Worm (Caenorhabditis elegans) whole organism, mixed stage, embryonic: ENCODE results near the gene lgc-39.

Experiments used
- M03D4.4 ChIP-seq: sonication (generic microtip); optimal IDR thresholded peaks from 2 replicates; lab custom pipeline; 2017; ENCODE audit warnings: mild to moderate bottlenecking, missing genetic modification characterization, missing compliant biosample characterization
- bed-3 ChIP-seq: fragments of 200-800 bp; sonication (Bioruptor generic); optimal IDR thresholded peaks from 3 replicates; lab custom pipeline; 2018; ENCODE audit warnings: mild to moderate bottlenecking, missing genetic modification characterization, moderate library complexity, missing compliant biosample characterization
- blmp-1 ChIP-seq: fragments of 150-350 bp; optimal IDR thresholded peaks from 2 replicates; lab custom pipeline; 2014; ENCODE audit warnings: missing biosample characterization, missing genetic modification characterization
- ceh-43 ChIP-seq: fragments of 200-800 bp; sonication (Bioruptor generic); optimal IDR thresholded peaks from 2 replicates; lab custom pipeline; 2018; ENCODE audit warnings: mild to moderate bottlenecking, missing genetic modification characterization, moderate library complexity, missing compliant biosample characterization
- ces-1 ChIP-seq: fragments of 150-350 bp; optimal IDR thresholded peaks from 2 replicates; lab custom pipeline; 2014; ENCODE audit warnings: missing biosample characterization, missing genetic modification reagents, missing genetic modification characterization
- drap-1 ChIP-seq: fragments of 200-800 bp; sonication (Bioruptor generic); optimal IDR thresholded peaks from 3 replicates; lab custom pipeline; 2018; ENCODE audit warnings: mild to moderate bottlenecking, missing genetic modification characterization, missing compliant biosample characterization
- flh-1 ChIP-seq: fragments of 200-800 bp; sonication (Bioruptor generic); optimal IDR thresholded peaks from 2 replicates; lab custom pipeline; 2018; ENCODE audit warnings: mild to moderate bottlenecking, missing genetic modification characterization, moderate library complexity, missing compliant biosample characterization
- ham-2 ChIP-seq: fragments of 200-800 bp; sonication (Bioruptor generic); optimal IDR thresholded peaks from 2 replicates; lab custom pipeline; 2018; ENCODE audit warnings: mild to moderate bottlenecking, missing genetic modification characterization, missing compliant biosample characterization
- hlh-1 ChIP-seq: fragments of 150-350 bp; optimal IDR thresholded peaks from 2 replicates; lab custom pipeline; 2014; ENCODE audit warnings: missing biosample characterization, missing genetic modification reagents, missing genetic modification characterization
- lin-13 ChIP-seq: fragments of 150-350 bp; optimal IDR thresholded peaks from 2 replicates; lab custom pipeline; 2014; ENCODE audit warnings: missing biosample characterization, missing genetic modification characterization
- lin-32 ChIP-seq: fragments of 200-800 bp; sonication (Bioruptor generic); optimal IDR thresholded peaks from 2 replicates; lab custom pipeline; 2018; ENCODE audit warnings: mild to moderate bottlenecking, missing genetic modification characterization, missing compliant biosample characterization
- lsy-2 ChIP-seq: fragments of 150-350 bp; optimal IDR thresholded peaks from 2 replicates; lab custom pipeline; 2014; ENCODE audit warnings: missing biosample characterization, missing genetic modification characterization
- mep-1 ChIP-seq: fragments of 150-350 bp; optimal IDR thresholded peaks from 2 replicates; lab custom pipeline; 2017; ENCODE audit warnings: missing biosample characterization, missing genetic modification reagents, missing genetic modification characterization, inconsistent platforms
- mls-2 ChIP-seq: sonication (generic microtip); optimal IDR thresholded peaks from 2 replicates; lab custom pipeline; 2016; ENCODE audit warnings: mild to moderate bottlenecking, missing genetic modification characterization, moderate library complexity, missing compliant biosample characterization
- nhr-12 ChIP-seq: fragments of 150-350 bp; optimal IDR thresholded peaks from 2 replicates; lab custom pipeline; 2014; ENCODE audit warnings: missing biosample characterization, missing genetic modification characterization
- nhr-237 ChIP-seq: fragments of 150-350 bp; optimal IDR thresholded peaks from 2 replicates; lab custom pipeline; 2014; ENCODE audit warnings: missing biosample characterization, missing genetic modification characterization
- tbx-8 ChIP-seq: fragments of 200-800 bp; sonication (Bioruptor generic); optimal IDR thresholded peaks from 2 replicates; lab custom pipeline; 2018; ENCODE audit warnings: mild to moderate bottlenecking, missing genetic modification characterization, moderate library complexity, missing compliant biosample characterization
- unc-120 ChIP-seq: sonication (generic microtip); optimal IDR thresholded peaks from 2 replicates; lab custom pipeline; 2017; ENCODE audit warnings: missing genetic modification characterization, missing compliant biosample characterization; ENCODE audit not compliant: poor library complexity, severe bottlenecking
- unc-62 ChIP-seq: fragments of 150-350 bp; optimal IDR thresholded peaks from 2 replicates; lab custom pipeline; 2014; ENCODE audit warnings: missing biosample characterization, missing genetic modification reagents, missing genetic modification characterization
- zip-8 ChIP-seq: fragments of 150-350 bp; optimal IDR thresholded peaks from 2 replicates; lab custom pipeline; 2014; ENCODE audit warnings: missing biosample characterization, missing genetic modification characterization
- ztf-11 ChIP-seq: fragments of 150-350 bp; optimal IDR thresholded peaks from 2 replicates; lab custom pipeline; 2014; ENCODE audit warnings: missing biosample characterization, missing genetic modification characterization

Gene lgc-39

ce11 chrV:7223941-7224340 lies 48.6 kb downstream of the lgc-39 start, which contains the start of gene C13F10.1:
Gene C13F10.1, plus strand, starts transcription at chrV:7224078.
- TF ChIP-seq hlh-1 (tag; lab: Kevin White, UChicago) (peak; percentile 32), unc-120 (peak; percentile 31), ces-1 (GFP tag; lab: Kevin White, UChicago) (peak; percentile 62), ceh-43 (no peak), unc-62 (GFP tag; lab: Kevin White, UChicago) (peak; percentile 80)

- no peak for TF ChIP-seq lsy-2 (tag; lab: Kevin White, UChicago)
- TF ChIP-seq drap-1: no peak
- no peak for TF ChIP-seq ham-2 (GFP tag; lab: Kevin White, UChicago)
- no peak for TF ChIP-seq lin-32 (GFP tag; lab: Kevin White, UChicago)
- peak; percentile 72 for TF ChIP-seq zip-8 (tag; lab: Kevin White, UChicago)
Observed at ce11 chrV:7224353-7224752, 49.1 kb downstream of the lgc-39 start.

ce11 chrV:7224947-7225346 lies 49.6 kb downstream of the lgc-39 start, which contains the start of gene fkb-3:
Gene fkb-3, plus strand, starts transcription at chrV:7225223.
- TF ChIP-seq tbx-8 (GFP tag; lab: Kevin White, UChicago): no peak
- TF ChIP-seq blmp-1: no peak
- no peak for TF ChIP-seq mls-2 (tag; lab: Kevin White, UChicago)
- TF ChIP-seq unc-62 (GFP tag; lab: Kevin White, UChicago): no peak
- TF ChIP-seq nhr-12: no peak
- no peak for TF ChIP-seq ztf-11
- TF ChIP-seq bed-3 (GFP tag; lab: Kevin White, UChicago): no peak
- TF ChIP-seq flh-1: no peak
- TF ChIP-seq lin-13: no peak

- TF ChIP-seq M03D4.4 (tag; lab: Kevin White, UChicago) (no peak), nhr-237 (no peak), mep-1 (no peak), hlh-1 (tag; lab: Kevin White, UChicago) (no peak)
Observed at ce11 chrV:7225894-7226293, 50.6 kb downstream of the lgc-39 start.
